Fruit fly (Drosophila melanogaster): Measurements from ENCODE around the gene CG2962.
A peak's percentile ranks its signal among the peaks of the same experiment; 100 is the strongest.

Gene CG2962

dm6 chrX:10234024-10234520 is 17.6 kb upstream of the CG2962 start:
- TF ChIP-seq CTCF (optimal IDR thresholded peaks at IDR 0.05) (no peak), CG8478 (optimal IDR thresholded peaks at IDR 0.05) (no peak)

dm6 chrX:10233065-10233464 is 16.6 kb upstream of the CG2962 start, which contains the start of gene CG2961:
Gene CG2961 (minus strand): TSS chrX:10233080.
- no peak for TF ChIP-seq CTCF (optimal IDR thresholded peaks at IDR 0.05)
- no peak for TF ChIP-seq CG8478 (optimal IDR thresholded peaks at IDR 0.05)

- TF ChIP-seq CTCF (optimal IDR thresholded peaks at IDR 0.05) (no peak), CG8478 (optimal IDR thresholded peaks at IDR 0.05) (no peak)
Observed at dm6 chrX:10232497-10232896, 16.1 kb upstream of the CG2962 start.

dm6 chrX:10219955-10220354 is 3.5 kb upstream of the CG2962 start, which contains the start of gene CG34408:
Gene CG34408 (plus strand): TSS chrX:10220110.
- TF ChIP-seq CTCF (optimal IDR thresholded peaks at IDR 0.05) (no peak), CG8478 (optimal IDR thresholded peaks at IDR 0.05) (no peak)

dm6 chrX:10219039-10219438 is 2.6 kb upstream of the CG2962 start, which contains the start of gene CG15308:
Gene CG15308 (minus strand): TSS chrX:10219139.
- TF ChIP-seq CG8478 (optimal IDR thresholded peaks at IDR 0.05) = no peak
- TF ChIP-seq CTCF (optimal IDR thresholded peaks at IDR 0.05) = no peak

dm6 chrX:10212687-10213329 is 3.6 kb downstream of the CG2962 start, which contains the start of gene ATPsyndelta:
Gene ATPsyndelta (plus strand): TSS chrX:10212970.
- TF ChIP-seq CTCF (optimal IDR thresholded peaks at IDR 0.05) = no peak
- no peak for TF ChIP-seq CG8478 (optimal IDR thresholded peaks at IDR 0.05)

dm6 chrX:10212118-10212517 is 4.3 kb downstream of the CG2962 start, which contains the start of gene Ypel:
Gene Ypel (minus strand): TSS chrX:10212374.
- no peak for TF ChIP-seq CTCF (optimal IDR thresholded peaks at IDR 0.05)
- TF ChIP-seq CG8478 (optimal IDR thresholded peaks at IDR 0.05) = no peak

- TF ChIP-seq CG8478 (optimal IDR thresholded peaks at IDR 0.05) (no peak), CTCF (optimal IDR thresholded peaks at IDR 0.05) (no peak)
Observed at dm6 chrX:10211128-10211914, 5.1 kb downstream of the CG2962 start.

- TF ChIP-seq CG8478 (optimal IDR thresholded peaks at IDR 0.05) = no peak
- no peak for TF ChIP-seq CTCF (optimal IDR thresholded peaks at IDR 0.05)
Observed at dm6 chrX:10210317-10210873, 6.0 kb downstream of the CG2962 start.

dm6 chrX:10209556-10210164 is 6.8 kb downstream of the CG2962 start:
- TF ChIP-seq CG8478 (optimal IDR thresholded peaks at IDR 0.05) = no peak
- TF ChIP-seq CTCF (optimal IDR thresholded peaks at IDR 0.05) = no peak

dm6 chrX:10206086-10206485 is 10.4 kb downstream of the CG2962 start:
- TF ChIP-seq CG8478 (optimal IDR thresholded peaks at IDR 0.05) (no peak), CTCF (optimal IDR thresholded peaks at IDR 0.05) (peak; percentile 57 to 79)

dm6 chrX:10202595-10202994 is 13.8 kb downstream of the CG2962 start:
- TF ChIP-seq CTCF (optimal IDR thresholded peaks at IDR 0.05) = no peak
- TF ChIP-seq CG8478 (optimal IDR thresholded peaks at IDR 0.05) = no peak

dm6 chrX:10184355-10185058 is 31.9 kb downstream of the CG2962 start:
- TF ChIP-seq CG8478 (optimal IDR thresholded peaks at IDR 0.05) (no peak), CTCF (optimal IDR thresholded peaks at IDR 0.05) (no peak)

- TF ChIP-seq CTCF (optimal IDR thresholded peaks at IDR 0.05) = no peak
- TF ChIP-seq CG8478 (optimal IDR thresholded peaks at IDR 0.05) = no peak
Observed at dm6 chrX:10182867-10183266, 33.6 kb downstream of the CG2962 start.

All from S2 (cell line).